Worm (Caenorhabditis elegans): ENCODE data around the gene egl-45.

DNA sequence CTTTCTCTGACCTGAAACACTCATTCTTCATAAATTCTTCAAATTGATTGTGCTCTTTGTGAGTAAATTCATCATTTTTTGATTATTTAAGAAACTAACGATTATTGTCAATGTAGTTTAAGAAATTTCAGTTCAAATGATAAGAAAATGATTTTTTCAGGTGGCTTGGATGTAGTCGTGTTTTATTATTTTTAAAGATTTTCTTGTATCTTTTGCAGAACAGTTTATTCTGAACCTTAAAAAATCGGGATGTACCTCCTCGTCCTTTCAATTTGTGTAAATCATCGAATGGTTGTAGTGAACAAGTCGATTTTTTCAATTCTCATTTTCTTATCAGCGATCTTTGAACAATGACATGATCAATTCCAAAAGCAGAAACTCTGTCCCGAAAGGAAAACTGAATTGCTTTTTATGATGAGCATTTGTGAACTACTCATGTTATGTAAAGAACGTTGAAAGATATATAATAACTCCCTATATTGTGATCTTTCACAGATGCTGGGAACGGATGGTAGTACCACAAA lies 36.9 kb upstream of the egl-45 start, which contains the start of gene slc-17.3:
- no peak for TF ChIP-seq nfya-1 (tag; optimal IDR thresholded peaks at IDR 0.05)
- no peak for TF ChIP-seq nhr-232 (tag; optimal IDR thresholded peaks at IDR 0.05)
- TF ChIP-seq ama-1 (optimal IDR thresholded peaks at IDR 0.05): no peak
- TF ChIP-seq tbx-2 (tag; optimal IDR thresholded peaks at IDR 0.05): no peak
- TF ChIP-seq npax-4 (tag; optimal IDR thresholded peaks at IDR 0.05): no peak
- no peak for TF ChIP-seq elt-4 (tag; optimal IDR thresholded peaks at IDR 0.05)
- TF ChIP-seq fkh-6 (tag; optimal IDR thresholded peaks at IDR 0.05): no peak
- no peak for TF ChIP-seq K09A11.1 (tag; optimal IDR thresholded peaks at IDR 0.05; ENCODE audit: insufficient read depth)
- TF ChIP-seq F13H6.1 (tag; optimal IDR thresholded peaks at IDR 0.05): no peak
- no peak for TF ChIP-seq Y22D7AL.16 (tag; optimal IDR thresholded peaks at IDR 0.05)
- no peak for TF ChIP-seq odd-2 (tag; optimal IDR thresholded peaks at IDR 0.05)
- no peak for TF ChIP-seq ceh-19 (GFP tag; optimal IDR thresholded peaks at IDR 0.05)
- no peak for TF ChIP-seq ceh-30 (tag; optimal IDR thresholded peaks at IDR 0.05)
- TF ChIP-seq fkh-10 (GFP tag; optimal IDR thresholded peaks at IDR 0.05): no peak
